Fruit fly (Drosophila melanogaster) whole organism, embryonic: ENCODE measurements around the gene CG10435.

Experiments used
- Adf1 ChIP-seq: fragments of 200-800 bp; sonication (Bioruptor generic); IDR thresholded peaks from 2 replicates; pipeline ENCODE4 v1.3.6; 2022; ENCODE audit warnings: missing biosample characterization, missing genetic modification characterization
- Atf3 ChIP-seq: fragments of 200-800 bp; sonication (Bioruptor generic); optimal IDR thresholded peaks from 3 replicates; lab custom pipeline; 2016; ENCODE audit warnings: missing biosample characterization, missing genetic modification characterization
- Bgb ChIP-seq: fragments of 200-800 bp; sonication (Bioruptor generic); IDR thresholded peaks from 2 replicates; pipeline ENCODE4 v1.3.6; 2022; ENCODE audit warnings: missing biosample characterization, missing genetic modification characterization; ENCODE audit not compliant: partially characterized antibody
- CG1024 ChIP-seq: fragments of 200-800 bp; sonication (Bioruptor generic); IDR thresholded peaks from 2 replicates; pipeline ENCODE4 v1.3.6; 2022; ENCODE audit warnings: missing biosample characterization, missing genetic modification characterization
- CG10321 ChIP-seq: fragments of 200-800 bp; sonication (Bioruptor generic); IDR thresholded peaks from 2 replicates; pipeline ENCODE4 v1.3.6; 2022; ENCODE audit warnings: missing biosample characterization, missing genetic modification characterization
- CG12219 ChIP-seq: fragments of 200-800 bp; sonication (Bioruptor generic); optimal IDR thresholded peaks from 3 replicates; lab custom pipeline; 2018; ENCODE audit warnings: missing biosample characterization, mild to moderate bottlenecking, missing genetic modification characterization
- CG12769 ChIP-seq: fragments of 200-800 bp; sonication (Bioruptor generic); optimal IDR thresholded peaks from 2 replicates; lab custom pipeline; 2019; ENCODE audit warnings: missing biosample characterization, mild to moderate bottlenecking, missing genetic modification characterization, moderate library complexity
- CG15696 ChIP-seq: fragments of 200-800 bp; sonication (Bioruptor generic); optimal IDR thresholded peaks from 2 replicates; lab custom pipeline; 2019; ENCODE audit warnings: missing biosample characterization, mild to moderate bottlenecking, missing genetic modification characterization, moderate library complexity
- CG17912 ChIP-seq: fragments of 200-800 bp; sonication (Bioruptor generic); optimal IDR thresholded peaks from 2 replicates; lab custom pipeline; 2018; ENCODE audit warnings: missing biosample characterization, mild to moderate bottlenecking, missing genetic modification characterization
- CG2889 ChIP-seq: fragments of 200-800 bp; sonication (Bioruptor generic); IDR thresholded peaks from 3 replicates; pipeline ENCODE4 v1.3.6; 2022; ENCODE audit warnings: missing biosample characterization, missing genetic modification characterization
- CG32767 ChIP-seq: fragments of 200-800 bp; sonication (Bioruptor generic); IDR thresholded peaks from 2 replicates; pipeline ENCODE4 v1.3.6; 2022; ENCODE audit warnings: missing biosample characterization, missing genetic modification characterization
- CG3407 ChIP-seq: fragments of 200-800 bp; sonication (Bioruptor generic); optimal IDR thresholded peaks from 2 replicates; lab custom pipeline; 2018; ENCODE audit warnings: missing biosample characterization, mild to moderate bottlenecking, missing genetic modification characterization
- CG7556 ChIP-seq: fragments of 200-800 bp; sonication (Bioruptor generic); optimal IDR thresholded peaks from 2 replicates; lab custom pipeline; 2017; ENCODE audit warnings: missing biosample characterization, mild to moderate bottlenecking, missing genetic modification characterization
- CG7745 ChIP-seq: fragments of 200-800 bp; sonication (Bioruptor generic); optimal IDR thresholded peaks from 2 replicates; lab custom pipeline; 2018; ENCODE audit warnings: missing biosample characterization, mild to moderate bottlenecking, missing genetic modification characterization, moderate library complexity
- CG7839 ChIP-seq: fragments of 200-800 bp; sonication (Bioruptor generic); optimal IDR thresholded peaks from 3 replicates; lab custom pipeline; 2018; ENCODE audit warnings: missing biosample characterization, mild to moderate bottlenecking, missing genetic modification characterization, moderate library complexity
- CG7987 ChIP-seq: fragments of 200-800 bp; sonication (Bioruptor generic); optimal IDR thresholded peaks from 2 replicates; lab custom pipeline; 2018; ENCODE audit warnings: missing biosample characterization, mild to moderate bottlenecking, missing genetic modification characterization, moderate library complexity
- CG9727 ChIP-seq: fragments of 200-800 bp; sonication (Bioruptor generic); optimal IDR thresholded peaks from 3 replicates; lab custom pipeline; 2017; ENCODE audit warnings: missing biosample characterization, mild to moderate bottlenecking, missing genetic modification characterization
- CG9817 ChIP-seq: fragments of 200-800 bp; sonication (Bioruptor generic); optimal IDR thresholded peaks from 2 replicates; lab custom pipeline; 2018; ENCODE audit warnings: missing biosample characterization, mild to moderate bottlenecking, missing genetic modification characterization, moderate library complexity
- CHES-1-like ChIP-seq: fragments of 200-800 bp; sonication (Bioruptor generic); optimal IDR thresholded peaks from 2 replicates; lab custom pipeline; 2016; ENCODE audit warnings: missing biosample characterization, missing genetic modification characterization
- CTCF ChIP-seq: fragments of 200-800 bp; sonication (Bioruptor generic); optimal IDR thresholded peaks from 2 replicates; lab custom pipeline; 2017; ENCODE audit warnings: missing biosample characterization, mild to moderate bottlenecking, missing genetic modification characterization, moderate library complexity
- Camta ChIP-seq: fragments of 200-800 bp; sonication (Bioruptor generic); optimal IDR thresholded peaks from 2 replicates; lab custom pipeline; 2016; ENCODE audit warnings: missing biosample characterization, missing genetic modification characterization
- CoRest ChIP-seq: fragments of 200-800 bp; sonication (Bioruptor generic); optimal IDR thresholded peaks from 3 replicates; lab custom pipeline; 2018; ENCODE audit warnings: missing biosample characterization, mild to moderate bottlenecking, missing genetic modification characterization, moderate library complexity
- Doc2 ChIP-seq: fragments of 200-800 bp; sonication (Bioruptor generic); IDR thresholded peaks from 2 replicates; pipeline ENCODE4 v1.3.6; 2022; ENCODE audit warnings: missing biosample characterization, missing genetic modification characterization
- E2f1 ChIP-seq: fragments of 200-800 bp; sonication (Bioruptor generic); IDR thresholded peaks from 2 replicates; pipeline ENCODE4 v1.3.6; 2022; ENCODE audit warnings: missing biosample characterization, missing genetic modification characterization
- Fer2 ChIP-seq: fragments of 200-800 bp; sonication (Bioruptor generic); optimal IDR thresholded peaks from 2 replicates; lab custom pipeline; 2018; ENCODE audit warnings: missing biosample characterization, mild to moderate bottlenecking, missing genetic modification characterization, moderate library complexity
- H2.0 ChIP-seq: fragments of 200-800 bp; sonication (Bioruptor generic); IDR thresholded peaks from 2 replicates; pipeline ENCODE4 v1.3.6; 2022; ENCODE audit warnings: missing biosample characterization, missing genetic modification characterization
- Hand ChIP-seq: fragments of 200-800 bp; sonication (Bioruptor generic); optimal IDR thresholded peaks from 2 replicates; lab custom pipeline; 2017; ENCODE audit warnings: mild to moderate bottlenecking, missing biosample characterization, missing genetic modification reagents, missing genetic modification characterization
- HmgZ ChIP-seq: fragments of 200-800 bp; sonication (Bioruptor generic); optimal IDR thresholded peaks from 2 replicates; lab custom pipeline; 2018; ENCODE audit warnings: missing biosample characterization, mild to moderate bottlenecking, missing genetic modification characterization
- MESR4 ChIP-seq: fragments of 200-800 bp; sonication (Bioruptor generic); optimal IDR thresholded peaks from 2 replicates; lab custom pipeline; 2018; ENCODE audit warnings: missing biosample characterization, mild to moderate bottlenecking, missing genetic modification characterization, moderate library complexity
- Mrtf ChIP-seq: fragments of 200-800 bp; sonication (Bioruptor generic); IDR thresholded peaks from 3 replicates; pipeline ENCODE4 v1.3.6; 2022; ENCODE audit warnings: missing biosample characterization, missing genetic modification characterization
- NC2β ChIP-seq: fragments of 200-800 bp; sonication (Bioruptor generic); optimal IDR thresholded peaks from 2 replicates; lab custom pipeline; 2016; ENCODE audit warnings: missing biosample characterization, missing genetic modification characterization
- Oli ChIP-seq: fragments of 200-800 bp; sonication (Bioruptor generic); optimal IDR thresholded peaks from 2 replicates; lab custom pipeline; 2018; ENCODE audit warnings: missing biosample characterization, mild to moderate bottlenecking, missing genetic modification characterization, moderate library complexity
- Rfx ChIP-seq: fragments of 200-800 bp; sonication (Bioruptor generic); IDR thresholded peaks from 2 replicates; pipeline ENCODE4 v1.3.6; 2022; ENCODE audit warnings: missing biosample characterization, missing genetic modification characterization
- Six4 ChIP-seq: fragments of 200-800 bp; sonication (Bioruptor generic); optimal IDR thresholded peaks from 2 replicates; lab custom pipeline; 2016; ENCODE audit warnings: missing biosample characterization, missing genetic modification characterization
- Xbp1 ChIP-seq: fragments of 200-800 bp; sonication (Bioruptor generic); optimal IDR thresholded peaks from 3 replicates; lab custom pipeline; 2016; ENCODE audit warnings: missing biosample characterization, mild to moderate bottlenecking, missing genetic modification characterization
- YL-1 ChIP-seq: fragments of 200-800 bp; sonication (Bioruptor generic); optimal IDR thresholded peaks from 3 replicates; lab custom pipeline; 2017; ENCODE audit warnings: missing biosample characterization, mild to moderate bottlenecking, missing genetic modification characterization
- amos ChIP-seq: fragments of 200-800 bp; sonication (Bioruptor generic); IDR thresholded peaks from 2 replicates; pipeline ENCODE4 v1.3.6; 2022; ENCODE audit warnings: missing biosample characterization, missing genetic modification characterization; ENCODE audit not compliant: partially characterized antibody
- ase ChIP-seq: fragments of 200-800 bp; sonication (Bioruptor generic); IDR thresholded peaks from 3 replicates; pipeline ENCODE4 v1.3.6; 2022; ENCODE audit warnings: missing biosample characterization, missing genetic modification characterization
- bbx ChIP-seq: fragments of 200-800 bp; sonication (Bioruptor generic); IDR thresholded peaks from 2 replicates; pipeline ENCODE4 v1.3.6; 2022; ENCODE audit warnings: missing biosample characterization, missing genetic modification characterization; ENCODE audit not compliant: partially characterized antibody
- ci ChIP-seq: fragments of 200-800 bp; sonication (Bioruptor generic); IDR thresholded peaks from 3 replicates; pipeline ENCODE4 v1.3.6; 2022; ENCODE audit warnings: missing biosample characterization, missing genetic modification characterization
- danr ChIP-seq: fragments of 200-800 bp; sonication (Bioruptor generic); IDR thresholded peaks from 2 replicates; pipeline ENCODE4 v1.3.6; 2022; ENCODE audit warnings: missing biosample characterization, missing genetic modification characterization
- dm ChIP-seq: fragments of 200-800 bp; sonication (Bioruptor generic); optimal IDR thresholded peaks from 3 replicates; lab custom pipeline; 2016; ENCODE audit warnings: missing biosample characterization, missing genetic modification characterization
- emc ChIP-seq: fragments of 200-800 bp; sonication (Bioruptor generic); optimal IDR thresholded peaks from 2 replicates; lab custom pipeline; 2016; ENCODE audit warnings: missing biosample characterization, missing genetic modification characterization
- en ChIP-seq: fragments of 200-800 bp; sonication (Bioruptor generic); optimal IDR thresholded peaks from 2 replicates; lab custom pipeline; 2016; ENCODE audit warnings: missing biosample characterization, missing genetic modification characterization
- fd64A ChIP-seq: fragments of 200-800 bp; sonication (Bioruptor generic); optimal IDR thresholded peaks from 3 replicates; lab custom pipeline; 2018; ENCODE audit warnings: missing biosample characterization, mild to moderate bottlenecking, missing genetic modification characterization
- gro ChIP-seq: fragments of 200-800 bp; sonication (Bioruptor generic); optimal IDR thresholded peaks from 2 replicates; lab custom pipeline; 2016; ENCODE audit warnings: missing biosample characterization, missing genetic modification characterization
- mld ChIP-seq: fragments of 200-800 bp; sonication (Bioruptor generic); IDR thresholded peaks from 3 replicates; pipeline ENCODE4 v1.3.6; 2022; ENCODE audit warnings: missing biosample characterization, missing genetic modification characterization; ENCODE audit not compliant: partially characterized antibody
- phol ChIP-seq: fragments of 200-800 bp; sonication (Bioruptor generic); optimal IDR thresholded peaks from 3 replicates; lab custom pipeline; 2018; ENCODE audit warnings: missing biosample characterization, mild to moderate bottlenecking, missing genetic modification characterization, moderate library complexity
- pita ChIP-seq: fragments of 200-800 bp; sonication (Bioruptor generic); optimal IDR thresholded peaks from 2 replicates; lab custom pipeline; 2017; ENCODE audit warnings: missing biosample characterization, mild to moderate bottlenecking, missing genetic modification characterization
- psq ChIP-seq: fragments of 200-800 bp; sonication (Bioruptor generic); optimal IDR thresholded peaks from 2 replicates; lab custom pipeline; 2017; ENCODE audit warnings: missing biosample characterization, missing genetic modification characterization
- yki ChIP-seq: fragments of >200 bp; optimal IDR thresholded peaks from 3 replicates; lab custom pipeline; 2018

Gene CG10435

DNA sequence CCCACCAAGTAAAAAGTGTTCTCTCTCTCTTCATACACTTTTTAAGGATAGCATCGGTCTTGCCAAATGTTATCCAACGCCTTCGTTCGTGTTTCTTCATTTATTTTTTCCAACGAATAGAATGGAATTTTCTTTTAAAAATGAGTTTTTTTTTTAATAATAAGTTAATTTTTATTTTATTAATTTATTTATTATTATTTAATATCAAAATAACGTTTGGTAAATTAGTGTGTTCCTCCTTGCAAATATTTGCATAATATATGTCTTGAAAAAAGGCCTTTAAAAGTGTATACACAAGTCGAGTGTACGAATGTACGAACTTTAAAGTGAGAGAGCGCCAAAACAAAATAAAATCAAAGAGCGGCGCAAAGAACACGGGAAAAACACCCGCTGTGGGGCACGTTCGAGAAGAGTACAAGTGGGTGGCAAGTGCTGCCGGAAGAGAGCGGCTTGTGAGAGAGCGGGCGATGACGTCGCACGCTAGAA is 14.2 kb upstream of the CG10435 start (continued):
- TF ChIP-seq CG2889 = 0 out of 3 replicates have a peak, but pooled peaks have one; percentile 13
- TF ChIP-seq amos (GFP tag; lab: Robert Waterston, UW) = no peak
- peak; percentile 70 for TF ChIP-seq H2.0 (GFP tag; lab: Robert Waterston, UW)
- TF ChIP-seq Rfx (GFP tag; lab: Robert Waterston, UW) = peak; percentile 76
- peak; percentile 70 for TF ChIP-seq Fer2 (tag; lab: Kevin White, UChicago)
- TF ChIP-seq Six4 (GFP tag; lab: Kevin White, UChicago) = peak; percentile 60
- TF ChIP-seq psq (GFP tag; lab: Kevin White, UChicago) = peak; percentile 48
- TF ChIP-seq E2f1 = peak; percentile 69
- peak; percentile 16 for TF ChIP-seq CG15696 (tag; lab: Kevin White, UChicago)
- peak; percentile 98 for TF ChIP-seq CG7556
- no peak for TF ChIP-seq en (GFP tag; lab: Kevin White, UChicago)
- no peak for TF ChIP-seq fd64A (GFP tag; lab: Kevin White, UChicago)
- TF ChIP-seq HmgZ (tag; lab: Kevin White, UChicago) = peak; percentile 47
- TF ChIP-seq CG12769 (tag; lab: Kevin White, UChicago) = no peak
- TF ChIP-seq dm = no peak
- peak; percentile 25 for TF ChIP-seq Atf3 (GFP tag; lab: Kevin White, UChicago)
- peak; percentile 23 for TF ChIP-seq CTCF (GFP tag; lab: Kevin White, UChicago)
- peak; percentile 49; the same call in 2 of the 3 replicates for TF ChIP-seq ase (GFP tag; lab: Robert Waterston, UW)
- TF ChIP-seq CG10321 (GFP tag; lab: Robert Waterston, UW) = peak; percentile 44; the same call in 1 of the 2 replicates
- no peak for TF ChIP-seq emc (GFP tag; lab: Kevin White, UChicago)
- peak; percentile 50; the same call in 1 of the 2 replicates for TF ChIP-seq danr (GFP tag; lab: Robert Waterston, UW)
- TF ChIP-seq YL-1 (GFP tag; lab: Kevin White, UChicago) = peak; percentile 58
- TF ChIP-seq CHES-1-like (GFP tag; lab: Kevin White, UChicago) = no peak
- TF ChIP-seq Hand = peak; percentile 91
- TF ChIP-seq CG32767 (GFP tag; lab: Robert Waterston, UW) = peak; percentile 82
- TF ChIP-seq CG1024 (GFP tag; lab: Robert Waterston, UW) = no peak
- TF ChIP-seq CG7987 (GFP tag; lab: Kevin White, UChicago) = peak; percentile 44
- TF ChIP-seq CG12219 (GFP tag; lab: Kevin White, UChicago) = peak; percentile 62
- no peak for TF ChIP-seq MESR4 (GFP tag; lab: Kevin White, UChicago)
- peak; percentile 56; the same call in 1 of the 3 replicates for TF ChIP-seq ci (GFP tag; lab: Robert Waterston, UW)
- no peak for TF ChIP-seq Doc2 (GFP tag; lab: Robert Waterston, UW)
- TF ChIP-seq Adf1 (GFP tag; lab: Robert Waterston, UW) = peak; percentile 26; the same call in 1 of the 2 replicates
- peak; percentile 35 for TF ChIP-seq CG17912 (GFP tag; lab: Kevin White, UChicago)
- peak; percentile 80 for TF ChIP-seq CG9817 (tag; lab: Kevin White, UChicago)
- no peak for TF ChIP-seq pita (GFP tag; lab: Kevin White, UChicago)
- TF ChIP-seq bbx (GFP tag; lab: Robert Waterston, UW) = no peak
- TF ChIP-seq Bgb = no peak
- no peak for TF ChIP-seq mld (GFP tag; lab: Robert Waterston, UW)
- peak; percentile 97 for TF ChIP-seq CoRest (tag; lab: Kevin White, UChicago)
- no peak for TF ChIP-seq yki (lab: Kevin White, UChicago)
- TF ChIP-seq gro (GFP tag; lab: Kevin White, UChicago) = no peak
- TF ChIP-seq Oli (tag; lab: Kevin White, UChicago) = peak; percentile 92
- peak; percentile 79 for TF ChIP-seq CG9727
- TF ChIP-seq CG7745 (tag; lab: Kevin White, UChicago) = no peak
- TF ChIP-seq NC2β (GFP tag; lab: Kevin White, UChicago) = no peak
- peak; percentile 87 for TF ChIP-seq phol
- TF ChIP-seq Mrtf (GFP tag; lab: Robert Waterston, UW) = 0 out of 3 replicates have a peak, but pooled peaks have one; percentile 54
- peak; percentile 73 for TF ChIP-seq CG3407 (GFP tag; lab: Kevin White, UChicago)
- peak; percentile 93 for TF ChIP-seq CG7839 (tag; lab: Kevin White, UChicago)
- TF ChIP-seq Camta (GFP tag; lab: Kevin White, UChicago) = no peak
- TF ChIP-seq Xbp1 (GFP tag; lab: Kevin White, UChicago) = peak; percentile 86
